Worm (Caenorhabditis elegans) whole organism, L2 larva: ENCODE measurements around the gene F40G12.11.

Source experiments
- C34F6.9 ChIP-seq: fragments of 150-350 bp; optimal IDR thresholded peaks from 2 replicates; lab custom pipeline; 2014; ENCODE audit warnings: missing biosample characterization, missing genetic modification characterization
- F13H6.1 ChIP-seq: sonication (generic microtip); optimal IDR thresholded peaks from 2 replicates; lab custom pipeline; 2016; ENCODE audit warnings: missing genetic modification characterization, missing compliant biosample characterization
- R02D3.7 ChIP-seq: fragments of 150-350 bp; optimal IDR thresholded peaks from 2 replicates; lab custom pipeline; 2014; ENCODE audit warnings: missing biosample characterization, missing genetic modification characterization
- Y55F3AM.14 ChIP-seq: fragments of 200-800 bp; sonication (Bioruptor generic); optimal IDR thresholded peaks from 2 replicates; lab custom pipeline; 2018; ENCODE audit warnings: mild to moderate bottlenecking, missing genetic modification characterization, missing compliant biosample characterization
- ZK546.5 ChIP-seq: sonication (generic microtip); optimal IDR thresholded peaks from 2 replicates; lab custom pipeline; 2017; ENCODE audit warnings: missing biosample characterization, missing genetic modification characterization
- alr-1 ChIP-seq: fragments of 150-350 bp; optimal IDR thresholded peaks from 2 replicates; lab custom pipeline; 2014; ENCODE audit warnings: missing biosample characterization, missing genetic modification characterization
- ama-1 ChIP-seq: fragments of 150-350 bp; optimal IDR thresholded peaks from 2 replicates; lab custom pipeline; 2018; ENCODE audit warnings: inconsistent platforms
- ceh-82 ChIP-seq: fragments of 150-350 bp; optimal IDR thresholded peaks from 2 replicates; lab custom pipeline; 2014; ENCODE audit warnings: missing biosample characterization, missing genetic modification characterization
- crh-2 ChIP-seq: sonication (generic microtip); optimal IDR thresholded peaks from 2 replicates; lab custom pipeline; 2017; ENCODE audit warnings: missing biosample characterization, missing genetic modification characterization
- dmd-4 ChIP-seq: sonication (generic microtip); optimal IDR thresholded peaks from 2 replicates; lab custom pipeline; 2017; ENCODE audit warnings: missing biosample characterization, missing genetic modification characterization
- elt-3 ChIP-seq: sonication (generic microtip); optimal IDR thresholded peaks from 2 replicates; lab custom pipeline; 2017; ENCODE audit warnings: missing biosample characterization, missing genetic modification characterization
- gmeb-1 ChIP-seq: fragments of 150-350 bp; optimal IDR thresholded peaks from 2 replicates; lab custom pipeline; 2014; ENCODE audit warnings: missing biosample characterization, missing genetic modification characterization
- lin-11 ChIP-seq: fragments of 150-350 bp; sonication (generic microtip); optimal IDR thresholded peaks from 2 replicates; lab custom pipeline; 2014; ENCODE audit warnings: missing biosample characterization, missing genetic modification characterization, inconsistent platforms, mixed read lengths
- lin-13 ChIP-seq: fragments of 150-350 bp; optimal IDR thresholded peaks from 2 replicates; lab custom pipeline; 2014; ENCODE audit warnings: missing biosample characterization, missing genetic modification reagents, missing genetic modification characterization
- lin-39 ChIP-seq: fragments of 150-350 bp; optimal IDR thresholded peaks from 2 replicates; lab custom pipeline; 2014; ENCODE audit warnings: missing biosample characterization, missing genetic modification reagents, missing genetic modification characterization
- lsy-2 ChIP-seq, 2 experiments: fragments of 150-350 bp in 1 of 2; sonication (generic microtip) in 1 of 2; optimal IDR thresholded peaks; 2 replicates each; lab custom pipeline; 2014 to 2017; ENCODE audit warnings: missing biosample characterization in 2 of 2, missing genetic modification characterization in 2 of 2
- mab-5 ChIP-seq: fragments of 150-350 bp; optimal IDR thresholded peaks from 2 replicates; lab custom pipeline; 2014; ENCODE audit warnings: missing biosample characterization, missing genetic modification characterization
- mbf-1 ChIP-seq: sonication (generic microtip); optimal IDR thresholded peaks from 2 replicates; lab custom pipeline; 2017; ENCODE audit warnings: missing biosample characterization, missing genetic modification characterization
- mdl-1 ChIP-seq, 2 experiments: fragments of 150-350 bp in 1 of 2; sonication (generic microtip) in 1 of 2; optimal IDR thresholded peaks; 2 replicates each; lab custom pipeline; 2017; ENCODE audit warnings: missing biosample characterization in 2 of 2, missing genetic modification characterization in 2 of 2
- nhr-11 ChIP-seq: fragments of 150-350 bp; optimal IDR thresholded peaks from 2 replicates; lab custom pipeline; 2014; ENCODE audit warnings: missing biosample characterization, missing genetic modification characterization
- nhr-12 ChIP-seq: fragments of 150-350 bp; optimal IDR thresholded peaks from 2 replicates; lab custom pipeline; 2014; ENCODE audit warnings: missing biosample characterization, missing genetic modification characterization
- nhr-129 ChIP-seq: fragments of 150-350 bp; optimal IDR thresholded peaks from 2 replicates; lab custom pipeline; 2014; ENCODE audit warnings: missing biosample characterization, missing genetic modification characterization
- nhr-23 ChIP-seq: fragments of 150-350 bp; optimal IDR thresholded peaks from 2 replicates; lab custom pipeline; 2014; ENCODE audit warnings: missing biosample characterization, missing genetic modification reagents, missing genetic modification characterization
- nhr-237 ChIP-seq: fragments of 150-350 bp; optimal IDR thresholded peaks from 2 replicates; lab custom pipeline; 2014; ENCODE audit warnings: missing biosample characterization, missing genetic modification characterization
- nhr-25 ChIP-seq: fragments of 150-350 bp; sonication (generic microtip); optimal IDR thresholded peaks from 3 replicates; lab custom pipeline; 2014; ENCODE audit warnings: missing biosample characterization, missing genetic modification characterization
- nhr-77 ChIP-seq: fragments of 150-350 bp; optimal IDR thresholded peaks from 2 replicates; lab custom pipeline; 2014; ENCODE audit warnings: missing biosample characterization, missing genetic modification characterization
- peb-1 ChIP-seq: fragments of 150-350 bp; optimal IDR thresholded peaks from 2 replicates; lab custom pipeline; 2014; ENCODE audit warnings: missing biosample characterization, missing genetic modification characterization
- sem-4 ChIP-seq: fragments of 150-350 bp; optimal IDR thresholded peaks from 2 replicates; lab custom pipeline; 2014; ENCODE audit warnings: missing biosample characterization, missing genetic modification reagents, missing genetic modification characterization
- skn-1 ChIP-seq: sonication (generic microtip); optimal IDR thresholded peaks from 2 replicates; lab custom pipeline; 2017; ENCODE audit warnings: missing biosample characterization, missing genetic modification characterization
- sma-3 ChIP-seq: sonication (generic microtip); optimal IDR thresholded peaks from 2 replicates; lab custom pipeline; 2016; ENCODE audit warnings: missing genetic modification reagents, missing genetic modification characterization, missing compliant biosample characterization
- snpc-4 ChIP-seq: fragments of 150-350 bp; optimal IDR thresholded peaks from 2 replicates; lab custom pipeline; 2014; ENCODE audit warnings: missing biosample characterization, missing genetic modification characterization
- unc-39 ChIP-seq: fragments of 150-350 bp; optimal IDR thresholded peaks from 2 replicates; lab custom pipeline; 2014; ENCODE audit warnings: missing biosample characterization, missing genetic modification characterization
- unc-55 ChIP-seq: fragments of 150-350 bp; sonication (generic microtip); optimal IDR thresholded peaks from 3 replicates; lab custom pipeline; 2014; ENCODE audit warnings: missing biosample characterization, missing genetic modification reagents, missing genetic modification characterization
- unc-62 ChIP-seq: fragments of 150-350 bp; optimal IDR thresholded peaks from 2 replicates; lab custom pipeline; 2014; ENCODE audit warnings: missing biosample characterization, missing genetic modification reagents, missing genetic modification characterization
- zag-1 ChIP-seq: fragments of 150-350 bp; optimal IDR thresholded peaks from 2 replicates; lab custom pipeline; 2014; ENCODE audit warnings: missing biosample characterization, missing genetic modification characterization
- ztf-1 ChIP-seq: fragments of 200-800 bp; sonication (Bioruptor generic); conservative IDR thresholded peaks from 2 replicates; pipeline ENCODE4 v1.3.6; 2022; ENCODE audit warnings: missing genetic modification characterization, missing compliant biosample characterization
- ztf-4 ChIP-seq: fragments of 150-350 bp; optimal IDR thresholded peaks from 2 replicates; lab custom pipeline; 2014; ENCODE audit warnings: missing biosample characterization, missing genetic modification characterization

The F40G12.11 gene

DNA sequence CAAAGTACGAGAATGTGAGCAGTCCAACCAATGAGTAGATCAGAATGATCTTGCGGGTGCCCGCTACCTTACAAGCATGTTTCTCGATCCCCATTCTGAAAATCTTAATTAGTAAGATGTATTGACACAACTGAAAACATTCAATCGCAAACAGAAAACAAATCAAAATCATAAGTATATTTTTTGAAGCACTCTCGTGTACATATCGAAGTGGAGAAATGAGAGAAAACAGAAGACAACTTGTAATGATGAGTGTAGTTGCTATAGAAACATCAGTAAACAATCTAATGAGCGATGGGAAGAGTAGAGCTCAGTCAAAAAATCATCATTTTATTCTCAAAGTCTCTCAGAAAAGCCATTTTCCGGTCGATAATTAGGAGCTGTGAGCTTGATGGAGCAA is 26.7 kb downstream of the F40G12.11 start, which contains the start of gene F14D7.8:
Gene F14D7.8, minus strand, starts transcription at position 101 of the 400 bp plus-strand sequence.
- TF ChIP-seq gmeb-1 (tag; lab: Kevin White, UChicago) (no peak), nhr-12 (no peak), F13H6.1 (tag; lab: Kevin White, UChicago) (no peak), nhr-237 (no peak), mbf-1 (no peak), nhr-11 (tag; lab: Kevin White, UChicago) (no peak), nhr-77 (tag; lab: Kevin White, UChicago) (no peak), ztf-1 (GFP tag; lab: Robert Waterston, UW) (no peak), snpc-4 (tag; lab: Kevin White, UChicago) (no peak)

DNA sequence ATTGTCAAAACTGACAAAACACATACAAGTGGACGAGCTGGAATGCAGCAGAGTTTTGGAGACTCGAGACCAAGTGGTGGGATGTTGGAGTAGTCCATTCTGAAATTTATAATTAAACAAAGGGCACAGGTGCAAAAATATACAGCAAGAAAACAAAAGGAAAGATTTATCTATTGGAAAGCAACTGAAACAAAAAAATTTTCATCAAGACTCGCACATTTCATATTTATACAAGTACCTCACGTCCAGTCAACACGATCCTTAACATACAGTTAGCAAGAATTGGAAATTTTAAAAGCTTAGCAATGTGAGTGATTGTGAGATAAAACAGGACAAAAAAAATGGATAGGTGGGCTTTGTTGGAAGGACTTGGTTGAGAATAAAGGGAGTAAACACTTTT is 28.3 kb downstream of the F40G12.11 start, which contains the start of gene F47B8.1:
Gene F47B8.1, minus strand, starts transcription at position 101 of the 400 bp plus-strand sequence.
- TF ChIP-seq lin-13 (GFP tag; lab: Kevin White, UChicago) (no peak), elt-3 (tag; lab: Kevin White, UChicago) (no peak), ZK546.5 (no peak), ztf-1 (GFP tag; lab: Robert Waterston, UW) (no peak), sem-4 (tag; lab: Kevin White, UChicago) (no peak), nhr-237 (no peak), nhr-25 (no peak), nhr-23 (tag; lab: Kevin White, UChicago) (no peak), nhr-11 (tag; lab: Kevin White, UChicago) (no peak), ceh-82 (no peak), ama-1 (lab: Kevin White, UChicago) (no peak), skn-1 (tag; lab: Kevin White, UChicago) (no peak), mdl-1 (tag; optimal IDR thresholded peaks at IDR 0.05; lab: Kevin White, UChicago) (no peak), alr-1 (no peak), zag-1 (tag; lab: Kevin White, UChicago) (no peak), lin-39 (tag; lab: Kevin White, UChicago) (no peak), unc-62 (GFP tag; lab: Kevin White, UChicago) (no peak), peb-1 (tag; lab: Kevin White, UChicago) (no peak), snpc-4 (tag; lab: Kevin White, UChicago) (no peak)

DNA sequence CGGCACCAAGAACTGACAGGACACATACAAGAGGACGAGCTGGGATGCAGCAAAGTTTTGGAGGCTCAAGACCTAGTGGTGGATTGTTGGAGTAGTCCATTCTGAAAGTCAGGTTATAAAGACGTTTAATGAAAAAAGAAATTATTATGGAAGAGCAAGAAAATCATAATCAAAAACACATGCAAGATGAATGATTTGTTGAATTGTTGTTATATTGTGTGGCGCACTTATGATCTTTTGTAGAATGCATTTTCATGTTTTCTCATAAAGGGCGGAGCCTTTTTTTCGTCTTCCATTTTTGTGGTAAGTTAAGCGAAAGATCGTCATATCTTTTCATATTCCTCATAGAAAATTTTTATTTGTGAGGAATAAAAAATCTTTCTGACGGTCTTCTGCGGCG is 30.6 kb downstream of the F40G12.11 start, which contains the start of gene F47B8.2:
Gene F47B8.2, minus strand, starts transcription at position 101 of the 400 bp plus-strand sequence.
- TF ChIP-seq ztf-4 (no peak), unc-39 (tag; lab: Kevin White, UChicago) (no peak), crh-2 (tag; lab: Kevin White, UChicago) (no peak), lin-11 (tag; lab: Kevin White, UChicago) (no peak), peb-1 (tag; lab: Kevin White, UChicago) (no peak), dmd-4 (tag; lab: Kevin White, UChicago) (no peak), F13H6.1 (tag; lab: Kevin White, UChicago) (no peak), elt-3 (tag; lab: Kevin White, UChicago) (no peak), mab-5 (tag; lab: Kevin White, UChicago) (no peak), Y55F3AM.14 (GFP tag; lab: Kevin White, UChicago) (no peak), unc-62 (GFP tag; lab: Kevin White, UChicago) (no peak), sma-3 (GFP tag; lab: Kevin White, UChicago) (no peak), snpc-4 (tag; lab: Kevin White, UChicago) (no peak), R02D3.7 (tag; lab: Kevin White, UChicago) (no peak), lsy-2 (tag; optimal IDR thresholded peaks at IDR 0.05; lab: Kevin White, UChicago) (no peak)
- TF ChIP-seq, all 48 proteins: peak for 0

DNA sequence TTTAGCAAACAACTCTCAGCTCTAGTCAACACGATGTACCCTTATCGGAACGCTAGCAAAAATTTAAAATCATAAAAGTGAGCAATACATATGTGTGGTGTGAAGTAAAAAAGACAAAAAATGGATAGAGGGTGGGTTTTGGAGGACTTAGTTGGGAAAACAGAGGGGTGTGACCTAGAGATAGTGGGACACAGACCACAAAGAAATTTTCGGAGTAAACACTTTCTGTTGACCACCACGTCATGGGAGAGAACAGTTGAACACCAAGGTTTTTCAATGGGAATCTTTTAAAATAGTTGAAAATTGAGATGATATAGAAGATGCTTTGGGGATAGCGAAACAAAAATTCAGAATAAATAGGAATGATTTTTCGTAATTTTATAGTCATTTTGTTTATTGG is 31.2 kb downstream of the F40G12.11 start:
- TF ChIP-seq gmeb-1 (tag; lab: Kevin White, UChicago) (no peak), nhr-129 (tag; lab: Kevin White, UChicago) (peak; percentile 40), Y55F3AM.14 (GFP tag; lab: Kevin White, UChicago) (no peak), C34F6.9 (peak; percentile 7), unc-55 (peak; percentile 19)
